Fruit fly (Drosophila melanogaster) whole organism, larva: ENCODE data around the gene ChT.

Experiments used
- noc ChIP-seq: fragments of 200-800 bp; sonication (Bioruptor generic); optimal IDR thresholded peaks from 3 replicates; lab custom pipeline; 2019; ENCODE audit warnings: missing biosample characterization, mild to moderate bottlenecking, missing genetic modification characterization, moderate library complexity

The ChT gene

DNA sequence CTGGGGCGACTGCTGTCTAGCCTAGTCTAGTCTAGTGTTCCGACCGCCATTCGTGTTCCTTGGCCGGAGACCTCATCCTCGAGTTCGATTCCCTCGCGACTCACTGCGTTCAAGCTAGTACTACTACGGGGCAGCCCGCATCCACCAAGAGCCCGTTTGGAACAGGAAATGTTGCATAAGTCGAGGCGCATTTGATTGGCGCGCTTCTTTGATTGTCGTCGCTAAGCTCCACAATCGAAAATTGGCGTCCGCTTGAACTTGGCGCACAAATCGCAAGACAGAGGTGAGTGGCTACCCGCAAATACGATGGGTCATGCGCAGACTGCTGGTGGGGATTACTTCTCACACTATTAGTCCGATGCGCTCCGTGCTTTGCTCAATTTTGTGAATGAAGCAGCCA, 650 bp downstream of the ChT start:
- TF ChIP-seq noc (tag; lab: Kevin White, UChicago) = no peak

dm6 chr3R:18692619-18693018, 12.2 kb downstream of the ChT start, which contains the start of gene Muc91C:
Gene Muc91C (minus strand): TSS chr3R:18692719.
- no peak for TF ChIP-seq noc (tag; lab: Kevin White, UChicago)

DNA sequence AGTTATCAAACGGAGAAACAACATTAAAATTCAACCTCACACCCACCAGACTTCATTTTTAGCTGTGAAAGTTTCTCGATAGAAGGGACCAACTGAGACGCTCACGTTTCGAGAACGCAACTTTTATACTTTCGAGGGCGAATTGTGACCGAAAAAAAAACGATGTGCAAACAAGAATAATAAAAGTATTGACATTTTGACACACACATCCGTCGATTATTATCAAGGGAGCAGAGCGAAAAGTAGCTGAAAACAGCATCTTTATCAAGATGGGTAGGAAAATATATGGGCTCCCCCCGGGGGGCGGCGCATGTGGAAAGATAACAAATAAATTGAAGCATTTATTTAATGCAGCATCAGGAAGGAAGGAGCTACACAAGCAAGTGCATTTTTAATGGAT, 13.2 kb downstream of the ChT start, which contains the start of gene CG14300:
Gene CG14300 (minus strand): TSS at position 101 of the 400 bp plus-strand sequence.
- TF ChIP-seq noc (tag; lab: Kevin White, UChicago) = no peak

dm6 chr3R:18694952-18695351, 14.5 kb downstream of the ChT start, which contains the start of gene CG34282:
Gene CG34282 (plus strand): TSS chr3R:18695252.
- TF ChIP-seq noc (tag; lab: Kevin White, UChicago) = no peak

- TF ChIP-seq noc (tag; lab: Kevin White, UChicago) = no peak
Observed at dm6 chr3R:18698855-18699569, 18.6 kb downstream of the ChT start.

dm6 chr3R:18703514-18703913, 23.1 kb downstream of the ChT start:
- TF ChIP-seq noc (tag; lab: Kevin White, UChicago) = no peak

dm6 chr3R:18705150-18705549, 24.7 kb downstream of the ChT start, which contains the start of the genes ChAT and VAChT:
Gene ChAT (plus strand): TSS chr3R:18705501.
Gene VAChT (plus strand): TSS chr3R:18705501.
- TF ChIP-seq noc (tag; lab: Kevin White, UChicago) = no peak

dm6 chr3R:18706289-18706688, 25.9 kb downstream of the ChT start:
- TF ChIP-seq noc (tag; lab: Kevin White, UChicago) = no peak

DNA sequence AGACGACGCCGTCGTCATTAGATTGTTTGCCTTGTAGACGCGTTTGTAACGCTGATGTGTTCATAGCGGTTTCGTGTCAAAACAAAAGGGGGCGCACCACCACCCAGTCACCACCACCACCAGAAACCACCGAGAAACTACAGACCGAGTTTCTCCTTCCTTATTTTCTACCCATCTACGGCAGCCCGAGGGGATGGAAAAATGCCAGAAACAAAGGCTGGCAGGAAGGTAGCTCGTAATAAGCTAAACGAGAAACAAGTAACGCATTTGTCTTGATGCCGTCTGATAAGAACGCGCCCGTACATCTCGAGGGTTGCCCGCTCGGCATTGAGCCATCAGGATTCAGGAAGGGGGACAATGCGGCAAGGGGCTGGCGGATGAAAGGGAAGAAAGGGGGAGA, 27.1 kb downstream of the ChT start:
- no peak for TF ChIP-seq noc (tag; lab: Kevin White, UChicago)

DNA sequence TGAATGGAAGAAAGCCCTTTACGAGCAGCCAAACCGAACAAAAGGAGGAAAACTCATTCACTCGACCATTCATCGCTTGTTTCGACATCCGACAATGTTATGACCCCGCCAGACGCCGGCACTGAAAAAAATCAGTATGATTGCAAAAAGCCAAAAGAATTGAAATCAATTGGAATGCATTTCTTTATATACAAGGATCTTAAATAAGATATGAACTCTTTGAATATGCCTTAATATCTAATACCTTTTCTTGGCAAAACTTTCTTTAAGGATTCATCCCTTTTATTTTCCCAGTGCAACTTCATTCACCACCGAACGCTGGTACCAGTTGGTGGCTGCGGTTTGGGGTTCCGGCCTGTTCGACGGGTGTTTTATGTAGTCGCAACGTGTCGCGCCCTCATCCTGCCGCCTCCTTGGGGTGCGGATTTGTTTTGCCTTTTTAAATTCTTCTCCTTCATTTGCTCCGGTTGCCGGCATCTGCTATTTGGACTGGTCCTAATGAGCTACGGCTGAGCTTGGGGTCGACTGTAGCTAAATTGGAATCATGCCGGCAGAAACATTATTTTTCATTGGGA, 39.5 kb downstream of the ChT start:
- TF ChIP-seq noc (tag; lab: Kevin White, UChicago) = peak; percentile 45

DNA sequence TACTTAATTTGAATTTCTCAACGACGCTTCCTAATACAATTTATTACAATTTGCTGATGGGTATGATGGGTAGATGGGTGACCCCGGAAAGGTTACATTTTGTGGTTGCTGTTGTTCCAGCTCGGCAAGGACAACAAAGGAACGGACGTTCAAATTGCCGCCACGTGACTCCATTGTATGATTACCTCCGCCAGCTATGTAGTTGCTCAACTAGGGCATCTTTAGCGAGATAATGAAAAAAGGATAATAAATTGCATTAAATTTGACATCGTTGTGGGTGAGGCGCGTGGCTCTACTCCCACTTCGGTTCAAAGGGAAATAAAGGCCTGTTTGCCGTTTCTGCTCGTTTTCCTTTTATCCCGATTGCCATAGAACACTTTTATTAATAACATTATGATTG, 41.0 kb downstream of the ChT start:
- TF ChIP-seq noc (tag; lab: Kevin White, UChicago) = no peak

- no peak for TF ChIP-seq noc (tag; lab: Kevin White, UChicago)
Observed at dm6 chr3R:18722490-18722889, 42.1 kb downstream of the ChT start, which contains the start of gene CG34283. Gene CG34283 (minus strand): TSS chr3R:18722590.

DNA sequence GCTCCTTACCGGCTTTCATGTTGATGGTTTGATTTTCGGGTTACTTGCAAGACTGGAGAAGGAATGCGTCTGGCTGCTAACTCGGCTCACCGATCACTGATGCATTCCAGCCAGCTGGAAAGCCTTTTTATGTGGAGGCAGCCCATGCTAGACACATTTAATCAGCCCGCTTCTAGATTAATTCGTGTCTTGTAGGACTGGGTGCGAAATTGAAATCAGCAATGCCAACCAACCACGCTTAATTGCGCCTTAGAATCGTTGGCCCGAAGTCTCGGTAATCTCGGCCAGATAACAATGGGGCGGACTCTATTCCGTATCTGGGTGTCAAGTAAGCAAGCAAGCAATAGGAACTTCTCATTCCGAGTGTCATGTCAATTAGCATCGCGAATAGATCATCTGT, 45.9 kb downstream of the ChT start, which contains the start of gene CG7714:
Gene CG7714 (minus strand): TSS at position 101 of the 400 bp plus-strand sequence.
- no peak for TF ChIP-seq noc (tag; lab: Kevin White, UChicago)

DNA sequence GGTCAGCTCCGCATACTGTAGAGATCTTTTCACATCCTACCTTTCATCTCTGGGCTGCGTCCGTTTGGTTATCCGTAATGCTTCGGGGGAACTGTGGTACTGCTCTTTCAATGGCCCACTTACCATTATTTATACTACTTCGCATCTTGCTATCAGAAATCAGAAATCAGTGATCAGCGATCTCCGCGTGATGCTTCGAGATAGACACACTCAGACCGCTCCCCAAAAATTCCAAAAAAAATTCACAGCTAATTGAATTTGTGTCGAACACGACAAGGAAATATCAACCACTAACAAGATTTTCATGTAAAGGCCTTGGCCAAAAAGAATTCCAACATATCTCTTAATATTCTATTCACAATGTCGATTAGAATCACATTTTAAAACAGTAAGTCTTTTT, 48.0 kb downstream of the ChT start, which contains the start of gene CG7715:
Gene CG7715 (minus strand): TSS at position 101 of the 400 bp plus-strand sequence.
- TF ChIP-seq noc (tag; lab: Kevin White, UChicago) = no peak

- no peak for TF ChIP-seq noc (tag; lab: Kevin White, UChicago)
Observed at dm6 chr3R:18731241-18731640, 50.8 kb downstream of the ChT start.

DNA sequence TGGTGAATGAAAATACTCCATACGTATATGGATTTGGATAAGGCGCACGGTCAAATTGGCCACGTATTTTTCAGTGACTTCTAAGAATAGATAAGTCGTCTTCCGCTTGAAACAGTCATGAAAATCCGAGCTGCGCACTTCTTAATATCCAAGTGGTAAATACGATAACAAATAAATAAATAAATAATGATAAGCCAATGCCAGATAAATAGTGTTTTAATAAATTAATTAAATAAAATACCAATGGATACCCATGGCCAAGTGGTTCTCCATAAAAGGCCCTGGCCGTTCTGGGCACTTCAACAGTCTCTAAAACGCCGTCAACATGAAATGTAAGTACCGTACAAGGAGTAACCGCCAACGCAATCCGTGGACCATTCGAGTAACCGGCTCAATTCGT, 52.0 kb downstream of the ChT start, which contains the start of gene CG14302:
Gene CG14302 (plus strand): TSS at position 301 of the 400 bp plus-strand sequence.
- no peak for TF ChIP-seq noc (tag; lab: Kevin White, UChicago)
